Worm (Caenorhabditis elegans) whole organism, late embryonic: Measurements from ENCODE around the gene K05F6.10.

Source experiments
- ceh-18 ChIP-seq: sonication (generic microtip); optimal IDR thresholded peaks from 2 replicates; lab custom pipeline; 2016; ENCODE audit warnings: missing genetic modification characterization, missing compliant biosample characterization
- ceh-30 ChIP-seq: fragments of 150-350 bp; optimal IDR thresholded peaks from 2 replicates; lab custom pipeline; 2014; ENCODE audit warnings: missing biosample characterization, missing genetic modification characterization
- ceh-31 ChIP-seq: sonication (generic microtip); optimal IDR thresholded peaks from 2 replicates; lab custom pipeline; 2016; ENCODE audit warnings: missing genetic modification characterization, missing compliant biosample characterization
- elt-4 ChIP-seq: sonication (generic microtip); optimal IDR thresholded peaks from 2 replicates; lab custom pipeline; 2016; ENCODE audit warnings: missing genetic modification characterization, missing compliant biosample characterization
- gmeb-2 ChIP-seq: sonication (generic microtip); optimal IDR thresholded peaks from 2 replicates; lab custom pipeline; 2016; ENCODE audit warnings: missing genetic modification characterization, inconsistent platforms, missing compliant biosample characterization
- hlh-6 ChIP-seq: sonication (generic microtip); optimal IDR thresholded peaks from 2 replicates; lab custom pipeline; 2016; ENCODE audit warnings: missing genotype, missing genetic modification characterization, missing compliant biosample characterization
- mec-3 ChIP-seq: sonication (generic microtip); optimal IDR thresholded peaks from 2 replicates; lab custom pipeline; 2016; ENCODE audit warnings: borderline replicate concordance, missing genetic modification characterization, missing compliant biosample characterization
- pqm-1 ChIP-seq: sonication (generic microtip); optimal IDR thresholded peaks from 2 replicates; lab custom pipeline; 2016; ENCODE audit warnings: missing genetic modification characterization, missing compliant biosample characterization
- unc-55 ChIP-seq: sonication (generic microtip); optimal IDR thresholded peaks from 2 replicates; lab custom pipeline; 2017; ENCODE audit warnings: missing biosample characterization, missing genetic modification reagents, missing genetic modification characterization
- ztf-16 ChIP-seq: sonication (generic microtip); optimal IDR thresholded peaks from 2 replicates; lab custom pipeline; 2017; ENCODE audit warnings: missing genetic modification characterization, missing compliant biosample characterization

DNA sequence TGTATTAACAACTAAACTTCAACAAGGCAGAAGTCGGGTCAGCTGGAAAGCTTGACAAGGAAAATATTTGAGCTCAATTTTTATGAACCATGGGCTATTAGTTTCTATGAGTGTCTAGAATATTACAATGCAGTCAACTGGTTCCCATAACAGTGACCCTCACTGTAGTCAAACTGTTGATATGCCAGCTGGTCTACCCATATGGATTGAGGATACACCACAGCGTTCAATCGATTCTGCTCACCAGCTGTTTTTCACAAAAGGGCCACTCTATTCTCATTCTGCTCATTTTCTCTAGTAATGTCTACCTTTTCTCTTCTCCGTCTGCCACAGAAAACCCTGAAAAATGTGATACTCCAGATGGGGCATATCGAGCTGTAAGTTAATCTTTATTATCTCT lies 38.6 kb downstream of the K05F6.10 start, which contains the start of gene fbxb-42:
- TF ChIP-seq pqm-1 (tag; lab: Kevin White, UChicago) (no peak), gmeb-2 (tag; lab: Kevin White, UChicago) (no peak), unc-55 (GFP tag; lab: Kevin White, UChicago) (no peak), hlh-6 (tag; lab: Kevin White, UChicago) (no peak), mec-3 (no peak), elt-4 (tag; lab: Kevin White, UChicago) (no peak), ceh-30 (tag; lab: Kevin White, UChicago) (no peak), ceh-18 (tag; lab: Kevin White, UChicago) (no peak), ztf-16 (tag; lab: Kevin White, UChicago) (no peak), ceh-31 (tag; lab: Kevin White, UChicago) (no peak)
